Worm (Caenorhabditis elegans): ENCODE results near the gene Y43C5A.3.

ce11 chrIV:10294030-10294429, 20.2 kb downstream of the Y43C5A.3 start, which contains the start of gene R09E10.6:
- no peak for TF ChIP-seq nhr-28 (tag; optimal IDR thresholded peaks at IDR 0.05)
- TF ChIP-seq nhr-76 (tag; optimal IDR thresholded peaks at IDR 0.05), result no peak
- TF ChIP-seq ceh-63 (GFP tag; optimal IDR thresholded peaks at IDR 0.05), result no peak
- no peak for TF ChIP-seq fos-1 (tag; optimal IDR thresholded peaks at IDR 0.05)
- no peak for TF ChIP-seq ceh-82 (tag; optimal IDR thresholded peaks at IDR 0.05)
- TF ChIP-seq elt-3 (tag; optimal IDR thresholded peaks at IDR 0.05), result no peak
- TF ChIP-seq aha-1 (tag; optimal IDR thresholded peaks at IDR 0.05), result no peak
- TF ChIP-seq lin-13 (GFP tag; optimal IDR thresholded peaks at IDR 0.05), result no peak
- no peak for TF ChIP-seq rnt-1 (tag; optimal IDR thresholded peaks at IDR 0.05)
- TF ChIP-seq fkh-10 (GFP tag; optimal IDR thresholded peaks at IDR 0.05), result no peak
- no peak for TF ChIP-seq ztf-11 (tag; optimal IDR thresholded peaks at IDR 0.05)
- TF ChIP-seq unc-130 (tag; optimal IDR thresholded peaks at IDR 0.05), result no peak
- TF ChIP-seq ama-1 (optimal IDR thresholded peaks at IDR 0.05), result no peak
- TF ChIP-seq egl-27 (tag; optimal IDR thresholded peaks at IDR 0.05), result no peak

Measured in whole organism, L1 larva.